Worm (Caenorhabditis elegans) whole organism, early embryonic: Measurements from ENCODE around the gene C37C3.2.

Experiments
- B0310.2 ChIP-seq: sonication (generic microtip); optimal IDR thresholded peaks from 2 replicates; lab custom pipeline; 2016; ENCODE audit warnings: mild to moderate bottlenecking, missing genetic modification characterization, missing compliant biosample characterization
- aly-1 ChIP-seq: sonication (generic microtip); optimal IDR thresholded peaks from 2 replicates; lab custom pipeline; 2016; ENCODE audit warnings: missing genetic modification characterization, missing compliant biosample characterization
- ama-1 ChIP-seq: fragments of 150-350 bp; optimal IDR thresholded peaks from 2 replicates; lab custom pipeline; 2014
- flt-1 ChIP-seq: fragments of 200-800 bp; sonication (Bioruptor generic); IDR thresholded peaks from 2 replicates; pipeline ENCODE4 v1.3.6; 2022; ENCODE audit warnings: missing genetic modification characterization, missing compliant biosample characterization
- hmbx-1 ChIP-seq: sonication (generic microtip); optimal IDR thresholded peaks from 2 replicates; lab custom pipeline; 2016; ENCODE audit warnings: mild to moderate bottlenecking, missing genetic modification characterization, missing compliant biosample characterization
- hnd-1 ChIP-seq: sonication (generic microtip); optimal IDR thresholded peaks from 2 replicates; lab custom pipeline; 2016; ENCODE audit warnings: missing genetic modification characterization, missing compliant biosample characterization
- pes-1 ChIP-seq: fragments of 200-800 bp; sonication (Bioruptor generic); IDR thresholded peaks from 2 replicates; pipeline ENCODE4 v1.3.6; 2022; ENCODE audit warnings: missing genetic modification reagents, missing genetic modification characterization, missing compliant biosample characterization
- scrt-1 ChIP-seq: fragments of 200-800 bp; sonication (Bioruptor generic); IDR thresholded peaks from 2 replicates; pipeline ENCODE4 v1.3.6; 2022; ENCODE audit warnings: missing genetic modification characterization, missing compliant biosample characterization
- sea-1 ChIP-seq: fragments of 200-800 bp; sonication (Bioruptor generic); conservative IDR thresholded peaks from 2 replicates; pipeline ENCODE4 v1.3.6; 2022; ENCODE audit warnings: missing genetic modification characterization, missing compliant biosample characterization
- tbx-11 ChIP-seq: fragments of 200-800 bp; sonication (Bioruptor generic); IDR thresholded peaks from 2 replicates; pipeline ENCODE4 v1.3.6; 2022; ENCODE audit warnings: missing genetic modification characterization, missing compliant biosample characterization
- tbx-37 ChIP-seq: fragments of 200-800 bp; sonication (Bioruptor generic); conservative IDR thresholded peaks from 2 replicates; pipeline ENCODE4 v1.3.6; 2022; ENCODE audit warnings: missing genetic modification reagents, missing genetic modification characterization, missing compliant biosample characterization
- tra-4 ChIP-seq: sonication (generic microtip); optimal IDR thresholded peaks from 2 replicates; lab custom pipeline; 2017; ENCODE audit warnings: missing genetic modification characterization, missing compliant biosample characterization

DNA sequence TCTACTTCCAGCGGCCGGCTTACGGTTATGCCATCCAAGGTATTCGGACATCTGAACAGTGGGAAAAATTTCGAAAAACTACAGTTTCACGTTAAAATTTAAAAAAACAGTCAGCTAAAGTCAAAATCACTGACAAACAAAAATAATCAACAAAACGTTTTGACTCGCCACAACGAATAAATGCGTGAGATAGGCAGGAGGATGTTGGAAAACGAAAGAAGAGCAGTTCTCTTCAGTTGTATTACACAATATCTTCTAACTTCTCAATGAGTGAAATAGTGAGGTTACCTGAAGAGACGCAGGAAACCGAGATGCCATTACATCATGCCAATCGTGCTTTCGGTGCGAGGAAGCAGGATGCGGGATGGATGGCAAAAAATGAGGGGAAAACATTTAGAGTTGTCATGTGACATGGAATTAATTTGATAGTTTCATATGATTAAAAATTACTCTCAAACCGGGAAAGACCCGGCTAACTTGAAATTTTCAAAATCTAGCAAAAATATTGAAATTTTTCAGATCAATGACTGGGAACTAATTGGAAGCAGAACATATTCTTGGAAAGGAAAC is 38.2 kb downstream of the C37C3.2 start, which contains the start of gene F40A3.6:
- TF ChIP-seq pes-1 (GFP tag; lab: Robert Waterston, UW) (no peak), ama-1 (no peak), sea-1 (GFP tag; lab: Robert Waterston, UW) (no peak), hmbx-1 (no peak), tbx-37 (GFP tag; lab: Robert Waterston, UW) (no peak), scrt-1 (GFP tag; lab: Robert Waterston, UW) (no peak), tra-4 (tag; lab: Kevin White, UChicago) (no peak), flt-1 (GFP tag; lab: Robert Waterston, UW) (no peak), B0310.2 (tag; lab: Kevin White, UChicago) (no peak), hnd-1 (no peak), aly-1 (tag; lab: Kevin White, UChicago) (no peak), tbx-11 (no peak)
